Fruit fly (Drosophila melanogaster) whole organism, embryonic: ENCODE measurements around the gene CG17249.

Experiments used
- CG10366 ChIP-seq: fragments of 200-800 bp; sonication (Bioruptor generic); IDR thresholded peaks from 2 replicates; pipeline ENCODE4 v1.3.6; 2022; ENCODE audit warnings: missing biosample characterization, missing genetic modification characterization
- CG6689 ChIP-seq: fragments of 200-800 bp; sonication (Bioruptor generic); IDR thresholded peaks from 2 replicates; pipeline ENCODE4 v1.3.6; 2022; ENCODE audit warnings: missing biosample characterization, missing genetic modification characterization
- slp2 ChIP-seq: fragments of 200-800 bp; sonication (Bioruptor generic); optimal IDR thresholded peaks from 2 replicates; lab custom pipeline; 2016; ENCODE audit warnings: missing biosample characterization, missing genetic modification characterization

Gene CG17249

DNA sequence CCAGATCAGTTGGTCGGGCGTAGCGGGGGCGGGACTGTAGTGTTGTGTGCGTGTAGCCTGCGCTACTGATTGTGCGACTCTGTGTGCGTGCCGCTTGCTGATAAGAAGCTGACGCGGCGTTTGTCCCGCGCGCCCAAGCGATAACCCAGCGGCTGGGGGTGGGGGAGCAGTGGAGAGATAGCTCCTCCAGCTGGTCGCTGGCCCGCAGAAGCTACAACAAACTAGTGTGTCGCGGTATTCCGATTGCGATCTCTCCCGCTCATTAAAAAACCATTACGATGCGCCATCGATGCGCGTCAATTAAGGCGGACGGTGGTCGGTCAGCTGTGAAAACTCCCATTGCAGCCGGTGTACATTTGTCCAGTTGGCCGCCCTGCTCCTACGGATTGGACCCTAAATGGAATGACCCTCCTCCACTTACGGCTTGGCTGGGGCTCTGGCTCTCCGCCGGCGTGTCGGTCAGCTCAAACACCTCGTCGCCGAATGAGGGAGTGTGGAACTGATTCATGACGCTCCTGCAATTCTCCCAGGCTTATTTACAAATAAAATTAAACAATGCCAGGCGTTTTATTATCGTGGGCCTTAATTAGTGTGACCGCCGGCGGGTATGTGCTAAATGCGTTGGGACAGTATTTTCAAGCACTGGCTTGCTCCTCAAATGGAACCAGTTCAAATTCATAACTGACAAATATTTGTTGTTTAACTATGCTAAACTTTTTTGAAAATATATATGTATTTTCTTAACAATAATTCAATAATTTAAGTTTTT, 45.0 kb downstream of the CG17249 start, which contains the start of gene CG12104 (continued):
- no peak for TF ChIP-seq CG10366 (GFP tag; lab: Robert Waterston, UW)
- TF ChIP-seq slp2 (GFP tag; lab: Kevin White, UChicago) = no peak
- TF ChIP-seq CG6689 (GFP tag; lab: Robert Waterston, UW) = 0 out of 2 replicates have a peak, but pooled peaks have one; percentile 8
- TF ChIP-seq, all 482 proteins: peak for 99
